Worm (Caenorhabditis elegans): ENCODE results near the gene tbc-2.
A peak's percentile ranks its signal among the peaks of the same experiment; 100 is the strongest.

Gene tbc-2

ce11 chrII:5806563-5806962 lies 20.7 kb downstream of the tbc-2 start:
- no peak for TF ChIP-seq ces-1 (GFP tag; optimal IDR thresholded peaks at IDR 0.05)
- no peak for TF ChIP-seq lin-13 (tag; optimal IDR thresholded peaks at IDR 0.05)

ce11 chrII:5805303-5805702 lies 21.9 kb downstream of the tbc-2 start, which contains the start of gene K05F1.10:
Gene K05F1.10 (minus strand): TSS chrII:5805473.
- TF ChIP-seq lin-13 (tag; optimal IDR thresholded peaks at IDR 0.05): no peak
- no peak for TF ChIP-seq sptf-1 (tag; optimal IDR thresholded peaks at IDR 0.05)
- TF ChIP-seq ceh-83 (GFP tag; optimal IDR thresholded peaks at IDR 0.05): no peak
- no peak for TF ChIP-seq mab-5 (tag; optimal IDR thresholded peaks at IDR 0.05)
- no peak for TF ChIP-seq ceh-43 (GFP tag; optimal IDR thresholded peaks at IDR 0.05)
- no peak for TF ChIP-seq zip-8 (tag; optimal IDR thresholded peaks at IDR 0.05)
- no peak for TF ChIP-seq snpc-4 (tag; optimal IDR thresholded peaks at IDR 0.05)
- TF ChIP-seq nhr-28 (tag; optimal IDR thresholded peaks at IDR 0.05): no peak
- no peak for TF ChIP-seq drap-1 (GFP tag; optimal IDR thresholded peaks at IDR 0.05)
- no peak for TF ChIP-seq lsy-2 (tag; optimal IDR thresholded peaks at IDR 0.05)
- TF ChIP-seq nhr-76 (tag; optimal IDR thresholded peaks at IDR 0.05): no peak
- no peak for TF ChIP-seq elt-3 (tag; optimal IDR thresholded peaks at IDR 0.05)
- TF ChIP-seq mls-2 (tag; optimal IDR thresholded peaks at IDR 0.05): no peak
- TF ChIP-seq M03D4.4 (tag; optimal IDR thresholded peaks at IDR 0.05): no peak

- TF ChIP-seq cnd-1 (tag; optimal IDR thresholded peaks at IDR 0.05): no peak
- TF ChIP-seq sem-2 (GFP tag; optimal IDR thresholded peaks at IDR 0.05): no peak
- TF ChIP-seq zip-8 (tag; optimal IDR thresholded peaks at IDR 0.05): peak; percentile 63
Measured at ce11 chrII:5804288-5804687, 23.0 kb downstream of the tbc-2 start.

- no peak for TF ChIP-seq pha-4 (tag; optimal IDR thresholded peaks at IDR 0.05)
- TF ChIP-seq unc-62 (GFP tag; optimal IDR thresholded peaks at IDR 0.05): no peak
- TF ChIP-seq unc-120 (tag; optimal IDR thresholded peaks at IDR 0.05; ENCODE audit: poor library complexity, severe bottlenecking): no peak
- TF ChIP-seq hlh-1 (tag; optimal IDR thresholded peaks at IDR 0.05): no peak
- no peak for TF ChIP-seq M03D4.4 (tag; optimal IDR thresholded peaks at IDR 0.05)
- TF ChIP-seq nhr-28 (tag; optimal IDR thresholded peaks at IDR 0.05): no peak
- no peak for TF ChIP-seq flh-1 (GFP tag; optimal IDR thresholded peaks at IDR 0.05)
- TF ChIP-seq ceh-43 (GFP tag; optimal IDR thresholded peaks at IDR 0.05): no peak
- TF ChIP-seq mls-2 (tag; optimal IDR thresholded peaks at IDR 0.05): no peak
Measured at ce11 chrII:5801075-5801474, 26.2 kb downstream of the tbc-2 start, which contains the start of the genes K05F1.9 and K05F1.1. Gene K05F1.9 (minus strand): TSS chrII:5801175. Gene K05F1.1 (plus strand): TSS chrII:5801382.

- TF ChIP-seq nhr-237 (tag; optimal IDR thresholded peaks at IDR 0.05) (no peak), snpc-4 (tag; optimal IDR thresholded peaks at IDR 0.05) (no peak), M03D4.4 (tag; optimal IDR thresholded peaks at IDR 0.05) (no peak), mls-2 (tag; optimal IDR thresholded peaks at IDR 0.05) (no peak), mep-1 (tag; optimal IDR thresholded peaks at IDR 0.05) (no peak), elt-1 (tag; optimal IDR thresholded peaks at IDR 0.05; ENCODE audit: borderline replicate concordance, insufficient read depth) (no peak), nhr-76 (tag; optimal IDR thresholded peaks at IDR 0.05) (no peak), nhr-28 (tag; optimal IDR thresholded peaks at IDR 0.05) (no peak), unc-62 (GFP tag; optimal IDR thresholded peaks at IDR 0.05) (no peak), tbx-8 (GFP tag; optimal IDR thresholded peaks at IDR 0.05) (no peak), lin-32 (GFP tag; optimal IDR thresholded peaks at IDR 0.05) (no peak), nhr-2 (tag; optimal IDR thresholded peaks at IDR 0.05) (no peak), cnd-1 (tag; optimal IDR thresholded peaks at IDR 0.05) (no peak), hlh-1 (tag; optimal IDR thresholded peaks at IDR 0.05) (no peak), sem-2 (GFP tag; optimal IDR thresholded peaks at IDR 0.05) (no peak), ces-1 (GFP tag; optimal IDR thresholded peaks at IDR 0.05) (no peak)
Measured at ce11 chrII:5799553-5799952, 27.7 kb downstream of the tbc-2 start, which contains the start of gene K05F1.8. Gene K05F1.8 (minus strand): TSS chrII:5799653.

- TF ChIP-seq ztf-11 (tag; optimal IDR thresholded peaks at IDR 0.05) (no peak), zip-8 (tag; optimal IDR thresholded peaks at IDR 0.05) (no peak), unc-39 (tag; optimal IDR thresholded peaks at IDR 0.05) (no peak), lin-13 (tag; optimal IDR thresholded peaks at IDR 0.05) (no peak), mep-1 (tag; optimal IDR thresholded peaks at IDR 0.05) (no peak), hlh-1 (tag; optimal IDR thresholded peaks at IDR 0.05) (no peak), M03D4.4 (tag; optimal IDR thresholded peaks at IDR 0.05) (no peak), unc-62 (GFP tag; optimal IDR thresholded peaks at IDR 0.05) (no peak), bed-3 (GFP tag; optimal IDR thresholded peaks at IDR 0.05) (no peak), pha-4 (tag; optimal IDR thresholded peaks at IDR 0.05) (no peak), ces-1 (GFP tag; optimal IDR thresholded peaks at IDR 0.05) (no peak), lin-32 (GFP tag; optimal IDR thresholded peaks at IDR 0.05) (no peak), ham-2 (GFP tag; optimal IDR thresholded peaks at IDR 0.05) (no peak), nhr-12 (tag; optimal IDR thresholded peaks at IDR 0.05) (no peak), snpc-4 (tag; optimal IDR thresholded peaks at IDR 0.05) (no peak), lsy-2 (tag; optimal IDR thresholded peaks at IDR 0.05) (no peak), elt-3 (tag; optimal IDR thresholded peaks at IDR 0.05) (no peak), nhr-237 (tag; optimal IDR thresholded peaks at IDR 0.05) (no peak), flh-1 (GFP tag; optimal IDR thresholded peaks at IDR 0.05) (no peak)
Measured at ce11 chrII:5797348-5797977, 29.8 kb downstream of the tbc-2 start, which contains the start of the genes msp-63 and msp-142. Gene msp-63 (minus strand): TSS chrII:5797448. Gene msp-142 (plus strand): TSS chrII:5797927.
